Worm (Caenorhabditis elegans) whole organism, L1 larva: ENCODE data around the gene slc-17.4.

ENCODE experiments used
- ceh-8 ChIP-seq: fragments of 200-800 bp; sonication (Bioruptor generic); optimal IDR thresholded peaks from 2 replicates; lab custom pipeline; 2018; ENCODE audit warnings: mild to moderate bottlenecking, missing genetic modification characterization, moderate library complexity, missing compliant biosample characterization
- ceh-82 ChIP-seq, 3 experiments: fragments of 150-350 bp in 1 of 3; sonication (generic microtip) in 2 of 3; optimal IDR thresholded peaks; 2 replicates each; lab custom pipeline; 2014 to 2017; ENCODE audit warnings: missing biosample characterization in 3 of 3, missing genetic modification characterization in 3 of 3
- ces-1 ChIP-seq: fragments of 150-350 bp; optimal IDR thresholded peaks from 2 replicates; lab custom pipeline; 2014; ENCODE audit warnings: missing biosample characterization, missing genetic modification reagents, missing genetic modification characterization
- dpl-1 ChIP-seq, 3 experiments: fragments of 150-350 bp in 2 of 3; sonication (generic microtip) in 1 of 3; optimal IDR thresholded peaks; 2 replicates each; lab custom pipeline; 2014 to 2017; ENCODE audit warnings: missing biosample characterization in 3 of 3, missing genetic modification characterization in 3 of 3, missing genetic modification reagents in 3 of 3
- dsc-1 ChIP-seq: sonication (generic microtip); optimal IDR thresholded peaks from 2 replicates; lab custom pipeline; 2016; ENCODE audit warnings: mild to moderate bottlenecking, missing genetic modification characterization, missing compliant biosample characterization
- efl-1 ChIP-seq, 4 experiments: fragments of 150-350 bp; optimal IDR thresholded peaks in 3 of 4; peaks in 1 of 4; 1 replicate in 1 of 4; 2 replicates in 3 of 4; lab custom pipeline; 2014; ENCODE audit warnings: missing biosample characterization in 2 of 4, missing genetic modification characterization in 2 of 4, missing genetic modification reagents in 2 of 4
- efl-3 ChIP-seq: fragments of 200-800 bp; sonication (Bioruptor generic); optimal IDR thresholded peaks from 2 replicates; lab custom pipeline; 2018; ENCODE audit warnings: mild to moderate bottlenecking, missing genetic modification characterization, missing compliant biosample characterization
- egl-13 ChIP-seq: sonication (generic microtip); optimal IDR thresholded peaks from 2 replicates; lab custom pipeline; 2016; ENCODE audit warnings: missing genotype, missing genetic modification reagents, missing genetic modification characterization, missing compliant biosample characterization
- egl-27 ChIP-seq, 2 experiments: fragments of 150-350 bp in 1 of 2; sonication (generic microtip); optimal IDR thresholded peaks; 3 replicates each; lab custom pipeline; 2017 to 2018; ENCODE audit warnings: missing biosample characterization in 2 of 2, missing genetic modification characterization in 2 of 2, missing genetic modification reagents in 2 of 2
- elt-2 ChIP-seq: sonication (generic microtip); optimal IDR thresholded peaks from 2 replicates; lab custom pipeline; 2016; ENCODE audit warnings: missing genetic modification characterization, mild to moderate bottlenecking, inconsistent platforms, missing compliant biosample characterization, missing genetic modification reagents
- fkh-4 ChIP-seq: sonication (generic microtip); optimal IDR thresholded peaks from 2 replicates; lab custom pipeline; 2016; ENCODE audit warnings: missing compliant biosample characterization, missing genetic modification characterization, borderline replicate concordance
- fkh-8 ChIP-seq: sonication (generic microtip); optimal IDR thresholded peaks from 2 replicates; lab custom pipeline; 2016; ENCODE audit warnings: mild to moderate bottlenecking, missing genetic modification characterization, missing compliant biosample characterization
- hpl-2 ChIP-seq: fragments of 150-350 bp; optimal IDR thresholded peaks from 2 replicates; lab custom pipeline; 2014; ENCODE audit warnings: missing biosample characterization, missing genetic modification reagents, missing genetic modification characterization
- isw-1 ChIP-seq: fragments of 200-800 bp; sonication (Bioruptor generic); IDR thresholded peaks from 2 replicates; pipeline ENCODE4 v1.3.6; 2022; ENCODE audit warnings: missing genetic modification characterization, missing compliant biosample characterization
- lin-13 ChIP-seq: fragments of 150-350 bp; optimal IDR thresholded peaks from 2 replicates; lab custom pipeline; 2014; ENCODE audit warnings: missing biosample characterization, missing genetic modification reagents, missing genetic modification characterization
- lin-14 ChIP-seq: fragments of 200-800 bp; sonication (Bioruptor generic); optimal IDR thresholded peaks from 2 replicates; lab custom pipeline; 2018; ENCODE audit warnings: mild to moderate bottlenecking, missing genetic modification characterization, moderate library complexity, missing compliant biosample characterization
- lin-15B ChIP-seq: fragments of 150-350 bp; sonication (generic microtip); optimal IDR thresholded peaks from 3 replicates; lab custom pipeline; 2014; ENCODE audit warnings: missing biosample characterization, missing genetic modification characterization
- lin-35 ChIP-seq, 2 experiments: fragments of 150-350 bp; optimal IDR thresholded peaks; 2 replicates each; lab custom pipeline; 2014; ENCODE audit warnings: missing biosample characterization in 2 of 2, missing genetic modification characterization in 2 of 2, missing genetic modification reagents in 2 of 2
- lin-39 ChIP-seq: fragments of 150-350 bp; optimal IDR thresholded peaks from 2 replicates; lab custom pipeline; 2014; ENCODE audit warnings: missing biosample characterization, missing genetic modification reagents, missing genetic modification characterization
- lsy-2 ChIP-seq, 2 experiments: fragments of 150-350 bp; optimal IDR thresholded peaks; 2 replicates each; lab custom pipeline; 2014; ENCODE audit warnings: missing biosample characterization in 2 of 2, missing genetic modification characterization in 2 of 2
- mef-2 ChIP-seq: fragments of 150-350 bp; optimal IDR thresholded peaks from 2 replicates; lab custom pipeline; 2014; ENCODE audit warnings: missing biosample characterization, missing genetic modification characterization
- mep-1 ChIP-seq: fragments of 150-350 bp; optimal IDR thresholded peaks from 2 replicates; lab custom pipeline; 2014; ENCODE audit warnings: missing biosample characterization, missing genetic modification characterization
- nhr-47 ChIP-seq: sonication (generic microtip); optimal IDR thresholded peaks from 2 replicates; lab custom pipeline; 2016; ENCODE audit warnings: mild to moderate bottlenecking, missing genetic modification characterization, moderate library complexity, missing compliant biosample characterization
- nhr-71 ChIP-seq: sonication (generic microtip); optimal IDR thresholded peaks from 2 replicates; lab custom pipeline; 2016; ENCODE audit warnings: mild to moderate bottlenecking, missing genetic modification characterization, moderate library complexity, missing compliant biosample characterization
- nhr-90 ChIP-seq: sonication (generic microtip); optimal IDR thresholded peaks from 2 replicates; lab custom pipeline; 2016; ENCODE audit warnings: mild to moderate bottlenecking, missing genetic modification characterization, missing compliant biosample characterization; ENCODE audit not compliant: poor library complexity
- pax-3 ChIP-seq: fragments of 200-800 bp; sonication (Bioruptor generic); optimal IDR thresholded peaks from 2 replicates; lab custom pipeline; 2018; ENCODE audit warnings: mild to moderate bottlenecking, missing genetic modification characterization, moderate library complexity, missing compliant biosample characterization
- rnt-1 ChIP-seq: sonication (generic microtip); optimal IDR thresholded peaks from 2 replicates; lab custom pipeline; 2016; ENCODE audit warnings: mild to moderate bottlenecking, missing genetic modification characterization, moderate library complexity, missing compliant biosample characterization
- snu-23 ChIP-seq: sonication (generic microtip); optimal IDR thresholded peaks from 2 replicates; lab custom pipeline; 2016; ENCODE audit warnings: missing genetic modification characterization, missing compliant biosample characterization
- swsn-7 ChIP-seq: sonication (generic microtip); optimal IDR thresholded peaks from 2 replicates; lab custom pipeline; 2016; ENCODE audit warnings: missing genetic modification characterization, missing compliant biosample characterization
- tbx-2 ChIP-seq: sonication (generic microtip); optimal IDR thresholded peaks from 2 replicates; lab custom pipeline; 2016; ENCODE audit warnings: missing genetic modification characterization, missing compliant biosample characterization
- tlp-1 ChIP-seq: fragments of 150-350 bp; optimal IDR thresholded peaks from 2 replicates; lab custom pipeline; 2014; ENCODE audit warnings: missing biosample characterization, missing genetic modification characterization
- unc-30 ChIP-seq: sonication (generic microtip); optimal IDR thresholded peaks from 2 replicates; lab custom pipeline; 2017; ENCODE audit warnings: missing biosample characterization, missing genetic modification characterization
- unc-86 ChIP-seq: sonication (generic microtip); optimal IDR thresholded peaks from 2 replicates; lab custom pipeline; 2016; ENCODE audit warnings: missing genetic modification characterization, missing compliant biosample characterization
- unc-98 ChIP-seq: fragments of 200-800 bp; sonication (Bioruptor generic); IDR thresholded peaks from 2 replicates; pipeline ENCODE4 v1.3.6; 2022; ENCODE audit warnings: missing genetic modification characterization, missing compliant biosample characterization
- xbp-1 ChIP-seq: sonication (generic microtip); optimal IDR thresholded peaks from 2 replicates; lab custom pipeline; 2016; ENCODE audit warnings: missing genetic modification characterization, missing compliant biosample characterization
- ztf-4 ChIP-seq: fragments of 150-350 bp; optimal IDR thresholded peaks from 2 replicates; lab custom pipeline; 2014; ENCODE audit warnings: missing biosample characterization, missing genetic modification characterization

The slc-17.4 gene

ce11 chrIV:17294489-17294888 lies 3.0 kb upstream of the slc-17.4 start, which contains the start of gene T28F3.5:
Gene T28F3.5, plus strand, starts transcription at chrIV:17294789.
- TF ChIP-seq isw-1, result no peak
- no peak for TF ChIP-seq efl-1 (optimal IDR thresholded peaks at IDR 0.05; lab: Kevin White, UChicago)
- TF ChIP-seq efl-1 (GFP tag; optimal IDR thresholded peaks at IDR 0.05 in 1 of 2; lab: Kevin White, UChicago), result peak in 1 of 2 experiments; percentile 84
- TF ChIP-seq lin-13 (GFP tag; lab: Kevin White, UChicago), result no peak
- TF ChIP-seq swsn-7, result no peak
- TF ChIP-seq ztf-4 (tag; lab: Kevin White, UChicago), result no peak

- peak; percentile 27 for TF ChIP-seq fkh-8 (tag; lab: Kevin White, UChicago)
- peak; percentile 11 for TF ChIP-seq nhr-47 (tag; lab: Kevin White, UChicago)
- no peak for TF ChIP-seq efl-1 (optimal IDR thresholded peaks at IDR 0.05; lab: Kevin White, UChicago)
- peak in 1 of 2 experiments; percentile 77 for TF ChIP-seq efl-1 (GFP tag; optimal IDR thresholded peaks at IDR 0.05 in 1 of 2; lab: Kevin White, UChicago)
- TF ChIP-seq lin-35 (GFP tag; optimal IDR thresholded peaks at IDR 0.05; lab: Kevin White, UChicago), result peak in 1 of 2 experiments; percentile 36
- TF ChIP-seq dsc-1 (tag; lab: Kevin White, UChicago), result peak; percentile 62
- TF ChIP-seq ces-1 (GFP tag; lab: Kevin White, UChicago), result no peak
- no peak for TF ChIP-seq rnt-1
- no peak for TF ChIP-seq ceh-8 (GFP tag; lab: Kevin White, UChicago)
- no peak for TF ChIP-seq mep-1 (tag; lab: Kevin White, UChicago)
- TF ChIP-seq lin-39 (tag; lab: Kevin White, UChicago), result no peak
- TF ChIP-seq lin-15B, result no peak
- peak in 1 of 3 experiments; percentile 27 for TF ChIP-seq dpl-1 (GFP tag; optimal IDR thresholded peaks at IDR 0.05; lab: Kevin White, UChicago)
Measured at ce11 chrIV:17293679-17294078, 2.1 kb upstream of the slc-17.4 start.

- peak; percentile 41 for TF ChIP-seq elt-2 (tag; lab: Kevin White, UChicago)
- TF ChIP-seq isw-1, result no peak
Measured at ce11 chrIV:17293068-17293467, 1.5 kb upstream of the slc-17.4 start.

- TF ChIP-seq lin-35 (GFP tag; optimal IDR thresholded peaks at IDR 0.05; lab: Kevin White, UChicago) (peak in 1 of 2 experiments; percentile 21), elt-2 (tag; lab: Kevin White, UChicago) (peak; percentile 9), fkh-4 (tag; lab: Kevin White, UChicago) (no peak)
Measured at ce11 chrIV:17292350-17292749, 817 bp upstream of the slc-17.4 start.

- TF ChIP-seq efl-1 (optimal IDR thresholded peaks at IDR 0.05; lab: Kevin White, UChicago) (no peak), efl-1 (GFP tag; optimal IDR thresholded peaks at IDR 0.05 in 1 of 2; lab: Kevin White, UChicago) (peak in 1 of 2 experiments; percentile 57), xbp-1 (peak; percentile 58), unc-30 (no peak)
Measured at ce11 chrIV:17287908-17288675, 3.4 kb downstream of the slc-17.4 start, which contains the start of gene zipt-7.1. Gene zipt-7.1, minus strand, starts transcription at chrIV:17288139.

ce11 chrIV:17285263-17285662 lies 6.3 kb downstream of the slc-17.4 start:
- TF ChIP-seq efl-3 (GFP tag; lab: Kevin White, UChicago) (no peak), nhr-71 (tag; lab: Kevin White, UChicago) (peak; percentile 67), dsc-1 (tag; lab: Kevin White, UChicago) (peak; percentile 9), pax-3 (no peak), fkh-8 (tag; lab: Kevin White, UChicago) (peak; percentile 40), nhr-90 (no peak), hpl-2 (GFP tag; lab: Kevin White, UChicago) (no peak), lin-35 (GFP tag; optimal IDR thresholded peaks at IDR 0.05; lab: Kevin White, UChicago) (peak in 1 of 2 experiments; percentile 4), lsy-2 (tag; optimal IDR thresholded peaks at IDR 0.05; lab: Kevin White, UChicago) (peak in 1 of 2 experiments; percentile 59), egl-27 (tag; optimal IDR thresholded peaks at IDR 0.05; lab: Kevin White, UChicago) (no peak), egl-13 (tag; lab: Kevin White, UChicago) (peak; percentile 65), unc-98 (GFP tag; lab: Robert Waterston, UW) (no peak), xbp-1 (peak; percentile 53), ceh-82 (tag; optimal IDR thresholded peaks at IDR 0.05; lab: Kevin White, UChicago) (peak in 2 of 3 experiments; percentile 5 to 37), unc-86 (tag; lab: Kevin White, UChicago) (peak; percentile 41), snu-23 (GFP tag; lab: Kevin White, UChicago) (peak; percentile 11), tbx-2 (tag; lab: Kevin White, UChicago) (peak; percentile 29), lin-14 (peak; percentile 76), tlp-1 (tag; lab: Kevin White, UChicago) (no peak), nhr-47 (tag; lab: Kevin White, UChicago) (peak; percentile 42), mef-2 (tag; lab: Kevin White, UChicago) (peak; percentile 63), efl-1 (optimal IDR thresholded peaks at IDR 0.05; lab: Kevin White, UChicago) (peak in 1 of 2 experiments; percentile 1), efl-1 (GFP tag; optimal IDR thresholded peaks at IDR 0.05 in 1 of 2; lab: Kevin White, UChicago) (no peak)
